Worm (Caenorhabditis elegans) whole organism, L4 larva: ENCODE measurements around the gene scl-1.

ENCODE experiments used
- F10B5.3 ChIP-seq: sonication (generic microtip); optimal IDR thresholded peaks from 2 replicates; lab custom pipeline; 2016; ENCODE audit warnings: mild to moderate bottlenecking, missing genetic modification characterization, missing compliant biosample characterization
- F26F4.8 ChIP-seq: fragments of 200-800 bp; sonication (Bioruptor generic); conservative IDR thresholded peaks from 2 replicates; pipeline ENCODE4 v1.3.6; 2022; ENCODE audit warnings: missing genetic modification characterization, missing compliant biosample characterization
- F37D6.2 ChIP-seq: sonication (generic microtip); optimal IDR thresholded peaks from 2 replicates; lab custom pipeline; 2016; ENCODE audit warnings: mild to moderate bottlenecking, missing genetic modification characterization, missing compliant biosample characterization
- F44E2.7 ChIP-seq: fragments of 200-800 bp; sonication (Bioruptor generic); IDR thresholded peaks from 2 replicates; pipeline ENCODE4 v2.1.2; 2022; ENCODE audit warnings: missing genetic modification characterization, missing compliant biosample characterization
- F49E8.2 ChIP-seq: sonication (generic microtip); optimal IDR thresholded peaks from 2 replicates; lab custom pipeline; 2016; ENCODE audit warnings: missing compliant biosample characterization, mild to moderate bottlenecking, missing genetic modification characterization, borderline replicate concordance
- T26A8.4 ChIP-seq: fragments of 200-800 bp; sonication (Bioruptor generic); IDR thresholded peaks from 2 replicates; pipeline ENCODE4 v1.3.6; 2022; ENCODE audit warnings: missing genetic modification characterization, missing compliant biosample characterization
- Y48G9A.11 ChIP-seq: fragments of 200-800 bp; sonication (Bioruptor generic); IDR thresholded peaks from 2 replicates; pipeline ENCODE4 v1.3.6; 2022; ENCODE audit warnings: missing genetic modification reagents, missing genetic modification characterization, missing compliant biosample characterization
- ZK546.5 ChIP-seq, 2 experiments: sonication (generic microtip); optimal IDR thresholded peaks; 2 replicates each; lab custom pipeline; 2017; ENCODE audit warnings: missing biosample characterization in 2 of 2, missing genetic modification characterization in 2 of 2
- aha-1 ChIP-seq: fragments of 150-350 bp; peaks from one replicate; lab custom pipeline; 2014; ENCODE audit warnings: missing biosample characterization, missing genetic modification characterization
- ceh-28 ChIP-seq: fragments of 150-350 bp; optimal IDR thresholded peaks from 2 replicates; lab custom pipeline; 2014; ENCODE audit warnings: missing biosample characterization, missing genetic modification reagents, missing genetic modification characterization
- ceh-62 ChIP-seq: sonication (generic microtip); optimal IDR thresholded peaks from 2 replicates; lab custom pipeline; 2017; ENCODE audit warnings: missing biosample characterization, missing genetic modification characterization
- ces-1 ChIP-seq: fragments of 150-350 bp; sonication (generic microtip); optimal IDR thresholded peaks from 4 replicates; lab custom pipeline; 2014; ENCODE audit warnings: missing biosample characterization, missing genetic modification reagents, missing genetic modification characterization
- cey-2 ChIP-seq: sonication (generic microtip); optimal IDR thresholded peaks from 3 replicates; lab custom pipeline; 2017; ENCODE audit warnings: missing genetic modification characterization, mild to moderate bottlenecking, missing compliant biosample characterization, antibody characterized with exemption, borderline replicate concordance; ENCODE audit not compliant: insufficient read depth
- ctbp-1 ChIP-seq: fragments of 200-800 bp; sonication (Bioruptor generic); IDR thresholded peaks from 2 replicates; pipeline ENCODE4 v1.3.6; 2022; ENCODE audit warnings: missing genetic modification reagents, missing genetic modification characterization, missing compliant biosample characterization
- daf-16 ChIP-seq, 3 experiments: sonication (generic microtip); optimal IDR thresholded peaks; 2 replicates each; lab custom pipeline; 2016 to 2017; ENCODE audit warnings: missing genetic modification characterization in 3 of 3, missing genetic modification reagents in 3 of 3, mild to moderate bottlenecking in 2 of 3, missing compliant biosample characterization in 2 of 3, missing biosample characterization in 1 of 3, moderate library complexity in 1 of 3
- dmd-6 ChIP-seq: fragments of 200-800 bp; sonication (Bioruptor generic); IDR thresholded peaks from 2 replicates; pipeline ENCODE4 v1.3.6; 2022; ENCODE audit warnings: missing genetic modification reagents, missing genetic modification characterization, missing compliant biosample characterization
- dmd-8 ChIP-seq: fragments of 200-800 bp; sonication (Bioruptor generic); IDR thresholded peaks from 2 replicates; pipeline ENCODE4 v1.3.6; 2022; ENCODE audit warnings: missing genetic modification characterization, missing compliant biosample characterization
- dpl-1 ChIP-seq: fragments of 150-350 bp; optimal IDR thresholded peaks from 2 replicates; lab custom pipeline; 2014; ENCODE audit warnings: missing biosample characterization, missing genetic modification reagents, missing genetic modification characterization
- egl-43 ChIP-seq: fragments of 200-800 bp; sonication (Bioruptor generic); IDR thresholded peaks from 2 replicates; pipeline ENCODE4 v1.3.6; 2022; ENCODE audit warnings: missing genetic modification reagents, missing genetic modification characterization, missing compliant biosample characterization
- fkh-10 ChIP-seq: fragments of 150-350 bp; optimal IDR thresholded peaks from 2 replicates; lab custom pipeline; 2014; ENCODE audit warnings: missing biosample characterization, missing genetic modification reagents, missing genetic modification characterization
- hif-1 ChIP-seq, 2 experiments: sonication (generic microtip); optimal IDR thresholded peaks; 2 replicates each; lab custom pipeline; 2016 to 2017; ENCODE audit warnings: missing compliant biosample characterization in 2 of 2, missing genetic modification characterization in 2 of 2, missing genetic modification reagents in 2 of 2, missing genotype in 2 of 2, mild to moderate bottlenecking in 1 of 2
- hlh-30 ChIP-seq: sonication (generic microtip); optimal IDR thresholded peaks from 2 replicates; lab custom pipeline; 2017; ENCODE audit warnings: antibody characterized with exemption, mild to moderate bottlenecking, missing genetic modification characterization, missing compliant biosample characterization; ENCODE audit not compliant: insufficient read depth
- hmg-1.1 ChIP-seq: fragments of 200-800 bp; sonication (Bioruptor generic); IDR thresholded peaks from 2 replicates; pipeline ENCODE4 v1.3.6; 2022; ENCODE audit warnings: missing genetic modification reagents, missing genetic modification characterization, missing compliant biosample characterization
- lin-1 ChIP-seq: fragments of 200-800 bp; sonication (Bioruptor generic); IDR thresholded peaks from 2 replicates; pipeline ENCODE4 v1.3.6; 2022; ENCODE audit warnings: missing genetic modification reagents, missing genetic modification characterization, missing compliant biosample characterization
- lsy-2 ChIP-seq, 2 experiments: fragments of 150-350 bp in 1 of 2; sonication (generic microtip) in 1 of 2; optimal IDR thresholded peaks; 2 replicates each; lab custom pipeline; 2014 to 2017; ENCODE audit warnings: missing biosample characterization in 2 of 2, missing genetic modification characterization in 2 of 2
- mdl-1 ChIP-seq, 2 experiments: fragments of 150-350 bp in 1 of 2; sonication (generic microtip) in 1 of 2; optimal IDR thresholded peaks; 2 replicates each; lab custom pipeline; 2014 to 2017; ENCODE audit warnings: missing biosample characterization in 2 of 2, missing genetic modification characterization in 2 of 2
- mep-1 ChIP-seq: fragments of 150-350 bp; sonication (generic microtip); optimal IDR thresholded peaks from 3 replicates; lab custom pipeline; 2014; ENCODE audit warnings: missing biosample characterization, missing genetic modification characterization
- mes-2 ChIP-seq: sonication (generic microtip); optimal IDR thresholded peaks from 2 replicates; lab custom pipeline; 2016; ENCODE audit warnings: missing genotype, mild to moderate bottlenecking, missing genetic modification characterization, missing compliant biosample characterization; ENCODE audit not compliant: poor library complexity, severe bottlenecking
- nhr-11 ChIP-seq: fragments of 150-350 bp; optimal IDR thresholded peaks from 2 replicates; lab custom pipeline; 2014; ENCODE audit warnings: missing biosample characterization, missing genetic modification characterization
- nhr-42 ChIP-seq: fragments of 200-800 bp; sonication (Bioruptor generic); IDR thresholded peaks from 2 replicates; pipeline ENCODE4 v1.3.6; 2022; ENCODE audit warnings: missing genetic modification characterization, missing compliant biosample characterization
- rbr-2 ChIP-seq: sonication (generic microtip); optimal IDR thresholded peaks from 2 replicates; lab custom pipeline; 2016; ENCODE audit warnings: missing genotype, missing genetic modification characterization, missing compliant biosample characterization
- set-16 ChIP-seq: fragments of 200-800 bp; sonication (Bioruptor generic); IDR thresholded peaks from 2 replicates; pipeline ENCODE4 v1.3.6; 2022; ENCODE audit warnings: missing genetic modification reagents, missing genetic modification characterization, missing compliant biosample characterization
- snpc-4 ChIP-seq: fragments of 150-350 bp; optimal IDR thresholded peaks from 2 replicates; lab custom pipeline; 2014; ENCODE audit warnings: missing biosample characterization, missing genetic modification characterization
- spr-1 ChIP-seq: sonication (generic microtip); optimal IDR thresholded peaks from 2 replicates; lab custom pipeline; 2016; ENCODE audit warnings: mild to moderate bottlenecking, missing genetic modification characterization, missing compliant biosample characterization
- unc-130 ChIP-seq: sonication (generic microtip); optimal IDR thresholded peaks from 2 replicates; lab custom pipeline; 2016; ENCODE audit warnings: missing genetic modification reagents, missing genetic modification characterization, missing compliant biosample characterization
- unc-62 ChIP-seq, 3 experiments: fragments of 150-350 bp in 1 of 3; sonication (generic microtip); optimal IDR thresholded peaks in 2 of 3; peaks in 1 of 3; 1 replicate in 1 of 3; 2 replicates in 2 of 3; lab custom pipeline; 2014 to 2017; ENCODE audit warnings: missing biosample characterization in 3 of 3, missing genetic modification characterization in 3 of 3, missing genetic modification reagents in 3 of 3, missing genotype in 1 of 3
- zfp-2 ChIP-seq: sonication (generic microtip); optimal IDR thresholded peaks from 2 replicates; lab custom pipeline; 2016; ENCODE audit warnings: mild to moderate bottlenecking, missing genetic modification characterization, missing compliant biosample characterization
- zip-11 ChIP-seq: fragments of 200-800 bp; sonication (Bioruptor generic); IDR thresholded peaks from 2 replicates; pipeline ENCODE4 v1.3.6; 2022; ENCODE audit warnings: missing genetic modification characterization, missing compliant biosample characterization
- zip-2 ChIP-seq: fragments of 150-350 bp; optimal IDR thresholded peaks from 2 replicates; lab custom pipeline; 2014; ENCODE audit warnings: missing biosample characterization, missing genetic modification characterization

Gene scl-1

ce11 chrIV:13016820-13017219, 39.3 kb upstream of the scl-1 start (continued):
- peak; percentile 64 for TF ChIP-seq ces-1 (GFP tag; lab: Kevin White, UChicago)
- TF ChIP-seq zip-11 (GFP tag; lab: Robert Waterston, UW) = no peak
- no peak for TF ChIP-seq ceh-62 (tag; lab: Kevin White, UChicago)
- no peak for TF ChIP-seq F44E2.7
- TF ChIP-seq cey-2 (tag; lab: Kevin White, UChicago) = no peak
- TF ChIP-seq nhr-42 (GFP tag; lab: Robert Waterston, UW) = no peak

ce11 chrIV:13021006-13021405, 35.1 kb upstream of the scl-1 start:
- TF ChIP-seq zip-11 (GFP tag; lab: Robert Waterston, UW) = no peak
- TF ChIP-seq spr-1 (tag; lab: Kevin White, UChicago) = no peak
- TF ChIP-seq T26A8.4 (GFP tag; lab: Robert Waterston, UW) = no peak
- peak; percentile 70 for TF ChIP-seq aha-1
- no peak for TF ChIP-seq ceh-62 (tag; lab: Kevin White, UChicago)

ce11 chrIV:13022892-13023291, 33.2 kb upstream of the scl-1 start:
- TF ChIP-seq hmg-1.1 (GFP tag; lab: Robert Waterston, UW) (0 out of 2 replicates have a peak, but pooled peaks have one; percentile 12), snpc-4 (no peak), set-16 (GFP tag; lab: Robert Waterston, UW) (peak; percentile 83), aha-1 (peak; percentile 63), egl-43 (GFP tag; lab: Robert Waterston, UW) (0 out of 2 replicates have a peak, but pooled peaks have one; percentile 26)

- TF ChIP-seq hmg-1.1 (GFP tag; lab: Robert Waterston, UW) (peak; percentile 46; the same call in 1 of the 2 replicates), dmd-8 (GFP tag; lab: Robert Waterston, UW) (no peak), mes-2 (tag; lab: Kevin White, UChicago) (peak; percentile 32), daf-16 (GFP tag; optimal IDR thresholded peaks at IDR 0.05; lab: Kevin White, UChicago) (no peak), daf-16 (tag; optimal IDR thresholded peaks at IDR 0.05; lab: Kevin White, UChicago) (no peak), ctbp-1 (GFP tag; lab: Robert Waterston, UW) (0 out of 2 replicates have a peak, but pooled peaks have one; percentile 33), mdl-1 (tag; optimal IDR thresholded peaks at IDR 0.05; lab: Kevin White, UChicago) (peak in 1 of 2 experiments; percentile 62), set-16 (GFP tag; lab: Robert Waterston, UW) (peak; percentile 42; the same call in 1 of the 2 replicates), zip-2 (tag; lab: Kevin White, UChicago) (no peak), F26F4.8 (no peak), F10B5.3 (tag; lab: Kevin White, UChicago) (no peak), hif-1 (tag; optimal IDR thresholded peaks at IDR 0.05; lab: Kevin White, UChicago) (peak in 1 of 2 experiments; percentile 29), dpl-1 (GFP tag; lab: Kevin White, UChicago) (no peak), spr-1 (tag; lab: Kevin White, UChicago) (no peak), rbr-2 (tag; lab: Kevin White, UChicago) (peak; percentile 29), ceh-28 (no peak), ces-1 (GFP tag; lab: Kevin White, UChicago) (peak; percentile 14), F37D6.2 (peak; percentile 11), aha-1 (peak; percentile 90), mep-1 (tag; lab: Kevin White, UChicago) (peak; percentile 61), Y48G9A.11 (GFP tag; lab: Robert Waterston, UW) (no peak), lin-1 (no peak), hlh-30 (tag; lab: Kevin White, UChicago) (peak; percentile 17), zfp-2 (tag; lab: Kevin White, UChicago) (no peak), nhr-11 (tag; lab: Kevin White, UChicago) (no peak), unc-130 (GFP tag; lab: Kevin White, UChicago) (no peak), F49E8.2 (tag; lab: Kevin White, UChicago) (no peak), unc-62 (GFP tag; optimal IDR thresholded peaks at IDR 0.05 in 1 of 2; lab: Kevin White, UChicago) (peak in 1 of 2 experiments; percentile 57), unc-62 (tag; optimal IDR thresholded peaks at IDR 0.05; lab: Kevin White, UChicago) (no peak), fkh-10 (GFP tag; lab: Kevin White, UChicago) (no peak), lsy-2 (tag; optimal IDR thresholded peaks at IDR 0.05; lab: Kevin White, UChicago) (peak; percentile 30 to 57), dmd-6 (no peak), ZK546.5 (tag; optimal IDR thresholded peaks at IDR 0.05; lab: Kevin White, UChicago) (no peak)
Observed at ce11 chrIV:13025853-13026343, 30.2 kb upstream of the scl-1 start.
